Fruit fly (Drosophila melanogaster): ENCODE measurements around the gene CG43155.

Gene CG43155

dm6 chrX:11458912-11459836 is at the start of gene CG43155:
Gene CG43155, plus strand, starts transcription at chrX:11459786.
- TF ChIP-seq CG9948 (tag; optimal IDR thresholded peaks at IDR 0.05) (no peak), Ets98B (GFP tag; IDR thresholded peaks at IDR 0.05) (no peak), CG12605 (GFP tag; IDR thresholded peaks at IDR 0.05) (no peak)

DNA sequence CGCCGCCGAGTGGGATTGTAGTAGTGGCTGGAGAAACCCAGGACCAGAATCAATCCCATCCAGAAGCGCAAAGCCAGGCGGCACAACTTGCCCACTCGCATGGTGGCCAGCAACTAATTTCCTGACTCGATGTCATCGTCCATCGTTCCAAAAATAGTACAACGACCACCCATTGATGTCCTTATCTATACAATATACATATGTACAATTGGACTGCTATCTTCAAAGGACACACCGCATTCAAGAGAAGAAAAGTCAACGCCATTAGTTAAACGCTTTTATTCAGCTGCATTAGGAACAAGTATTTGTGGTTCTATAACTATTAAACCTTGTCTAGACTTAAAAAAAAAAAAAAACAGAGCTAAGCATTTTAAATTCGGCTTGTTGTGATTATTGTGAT is 46.5 kb upstream of the CG43155 start, which contains the start of gene Gr10b:
Gene Gr10b (minus strand): TSS at position 101 of the 400 bp plus-strand sequence.
- TF ChIP-seq Pif1A (GFP tag; optimal IDR thresholded peaks at IDR 0.05) (no peak), CG15710 (tag; optimal IDR thresholded peaks at IDR 0.05) (no peak), fd96Ca (GFP tag; IDR thresholded peaks at IDR 0.05) (no peak), CG17806 (tag; optimal IDR thresholded peaks at IDR 0.05) (no peak)

- no peak for TF ChIP-seq CG15710 (tag; optimal IDR thresholded peaks at IDR 0.05)
- no peak for TF ChIP-seq fd96Ca (GFP tag; IDR thresholded peaks at IDR 0.05)
- no peak for TF ChIP-seq rn (GFP tag; IDR thresholded peaks at IDR 0.05)
- no peak for TF ChIP-seq CG34367 (tag; optimal IDR thresholded peaks at IDR 0.05)
- TF ChIP-seq CG13204 (GFP tag; optimal IDR thresholded peaks at IDR 0.05), result no peak
Measured at dm6 chrX:11417322-11417721, 42.3 kb upstream of the CG43155 start, which contains the start of the genes Gr10a and Or10a. Gene Gr10a, minus strand, starts transcription at chrX:11417422. Gene Or10a, minus strand, starts transcription at chrX:11417422.

DNA sequence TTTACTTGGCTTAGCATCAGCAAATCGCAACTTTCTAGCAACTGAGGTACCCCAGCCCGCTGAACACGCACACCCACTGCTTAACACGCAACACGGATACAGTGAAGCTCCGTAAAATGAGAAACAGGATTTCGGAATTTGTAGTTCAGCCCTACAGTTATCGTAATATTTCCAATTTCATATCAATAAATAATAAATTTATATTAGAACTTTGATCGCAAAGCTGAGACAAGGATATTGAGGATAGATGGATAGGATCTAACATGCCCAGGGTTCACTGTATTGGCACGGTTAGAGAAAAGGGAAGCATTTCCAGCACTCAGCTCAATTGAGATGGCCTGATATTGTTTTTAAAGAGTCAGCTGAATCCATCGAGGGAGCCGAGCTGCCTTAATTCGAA is 40.4 kb upstream of the CG43155 start:
- TF ChIP-seq CG14655 (GFP tag; optimal IDR thresholded peaks at IDR 0.05) (peak; percentile 39), CG8301 (tag; optimal IDR thresholded peaks at IDR 0.05) (no peak), gl (tag; optimal IDR thresholded peaks at IDR 0.05) (no peak), CG4496 (GFP tag; IDR thresholded peaks at IDR 0.05) (0 out of 3 replicates have a peak, but pooled peaks have one; percentile 20), Ets98B (GFP tag; IDR thresholded peaks at IDR 0.05) (0 out of 2 replicates have a peak, but pooled peaks have one; percentile 10), D1 (tag; optimal IDR thresholded peaks at IDR 0.05) (no peak), CG17806 (tag; optimal IDR thresholded peaks at IDR 0.05) (no peak), fd96Ca (GFP tag; IDR thresholded peaks at IDR 0.05) (peak; percentile 29; the same call in 1 of the 3 replicates), CG13204 (GFP tag; optimal IDR thresholded peaks at IDR 0.05) (no peak), CG34367 (tag; optimal IDR thresholded peaks at IDR 0.05) (no peak)

DNA sequence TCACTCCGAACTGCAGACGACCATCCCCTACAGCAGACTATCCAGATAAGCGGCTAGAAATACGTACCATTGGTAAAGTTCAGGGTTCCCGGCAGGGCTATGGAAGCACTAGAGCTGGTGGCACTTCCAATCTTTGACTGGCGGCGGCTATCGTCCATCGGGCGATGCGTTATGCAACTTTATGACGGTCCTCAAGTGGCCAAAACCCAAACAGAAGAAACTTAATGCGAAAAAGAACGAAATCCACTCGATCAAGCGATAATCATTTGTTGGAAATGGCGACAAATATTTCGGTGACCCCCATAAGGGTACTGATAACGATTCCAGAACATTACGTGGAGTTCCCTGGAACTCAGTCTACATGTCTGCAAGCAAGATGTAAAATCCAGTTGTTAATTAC is 39.6 kb upstream of the CG43155 start:
- no peak for TF ChIP-seq CG10348 (GFP tag; IDR thresholded peaks at IDR 0.05)
- no peak for TF ChIP-seq CG4496 (GFP tag; IDR thresholded peaks at IDR 0.05)
- TF ChIP-seq CG8159 (tag; optimal IDR thresholded peaks at IDR 0.05), result no peak
- TF ChIP-seq EcR (GFP tag; optimal IDR thresholded peaks at IDR 0.05), result no peak
- TF ChIP-seq D1 (tag; optimal IDR thresholded peaks at IDR 0.05), result no peak
- TF ChIP-seq CG17806 (tag; optimal IDR thresholded peaks at IDR 0.05), result no peak
- no peak for TF ChIP-seq Ets98B (GFP tag; IDR thresholded peaks at IDR 0.05)
- no peak for TF ChIP-seq CG12605 (GFP tag; IDR thresholded peaks at IDR 0.05)
- TF ChIP-seq rn (GFP tag; IDR thresholded peaks at IDR 0.05), result no peak
- no peak for TF ChIP-seq CG15710 (tag; optimal IDR thresholded peaks at IDR 0.05)
- no peak for TF ChIP-seq gl (tag; optimal IDR thresholded peaks at IDR 0.05)
- TF ChIP-seq Pif1B (GFP tag; optimal IDR thresholded peaks at IDR 0.05), result no peak

- TF ChIP-seq Pif1A (GFP tag; optimal IDR thresholded peaks at IDR 0.05) (no peak), Ets98B (GFP tag; IDR thresholded peaks at IDR 0.05) (no peak), CG34367 (tag; optimal IDR thresholded peaks at IDR 0.05) (no peak), Pif1B (GFP tag; optimal IDR thresholded peaks at IDR 0.05) (no peak), D1 (tag; optimal IDR thresholded peaks at IDR 0.05) (no peak), CG13204 (GFP tag; optimal IDR thresholded peaks at IDR 0.05) (no peak), rn (GFP tag; IDR thresholded peaks at IDR 0.05) (no peak), fd96Ca (GFP tag; IDR thresholded peaks at IDR 0.05) (no peak)
Measured at dm6 chrX:11420752-11421396, 38.7 kb upstream of the CG43155 start.

- TF ChIP-seq Snoo (tag; optimal IDR thresholded peaks at IDR 0.05), result peak; percentile 1
- TF ChIP-seq CG32121 (GFP tag; IDR thresholded peaks at IDR 0.05), result no peak
- no peak for TF ChIP-seq CG12605 (GFP tag; IDR thresholded peaks at IDR 0.05)
Measured at dm6 chrX:11422071-11422470, 37.5 kb upstream of the CG43155 start.

Data from whole organism, pupa.